Fruit fly (Drosophila melanogaster) whole organism, embryonic: ENCODE measurements around the gene Taf2.
A peak's percentile ranks its signal among the peaks of the same experiment; 100 is the strongest.

Experiments used
- Bgb ChIP-seq: fragments of 200-800 bp; sonication (Bioruptor generic); IDR thresholded peaks from 2 replicates; pipeline ENCODE4 v1.3.6; 2022; ENCODE audit warnings: missing biosample characterization, missing genetic modification characterization; ENCODE audit not compliant: partially characterized antibody
- CG10366 ChIP-seq: fragments of 200-800 bp; sonication (Bioruptor generic); IDR thresholded peaks from 2 replicates; pipeline ENCODE4 v1.3.6; 2022; ENCODE audit warnings: missing biosample characterization, missing genetic modification characterization
- CG11398 ChIP-seq: fragments of 200-800 bp; sonication (Bioruptor generic); optimal IDR thresholded peaks from 2 replicates; lab custom pipeline; 2016; ENCODE audit warnings: missing biosample characterization, missing genetic modification characterization
- CG11504 ChIP-seq: fragments of 200-800 bp; sonication (Bioruptor generic); optimal IDR thresholded peaks from 3 replicates; lab custom pipeline; 2019; ENCODE audit warnings: missing biosample characterization, mild to moderate bottlenecking, missing genetic modification characterization, moderate library complexity
- CG1233 ChIP-seq: fragments of 200-800 bp; sonication (Bioruptor generic); optimal IDR thresholded peaks from 4 replicates; lab custom pipeline; 2018; ENCODE audit warnings: missing biosample characterization, mild to moderate bottlenecking, missing genetic modification characterization
- CG13424 ChIP-seq: fragments of 200-800 bp; sonication (Bioruptor generic); optimal IDR thresholded peaks from 2 replicates; lab custom pipeline; 2019; ENCODE audit warnings: missing biosample characterization, mild to moderate bottlenecking, missing genetic modification characterization, moderate library complexity
- CG16813 ChIP-seq: fragments of 200-800 bp; sonication (Bioruptor generic); IDR thresholded peaks from 3 replicates; pipeline ENCODE4 v1.3.6; 2022; ENCODE audit warnings: missing biosample characterization, missing genetic modification characterization; ENCODE audit not compliant: partially characterized antibody
- CG16815 ChIP-seq: fragments of 200-800 bp; sonication (Bioruptor generic); optimal IDR thresholded peaks from 3 replicates; lab custom pipeline; 2017; ENCODE audit warnings: missing biosample characterization, mild to moderate bottlenecking, missing genetic modification characterization
- CG17361 ChIP-seq: fragments of 200-800 bp; sonication (Bioruptor generic); IDR thresholded peaks from 3 replicates; pipeline ENCODE4 v1.3.6; 2022; ENCODE audit warnings: missing biosample characterization, missing genetic modification characterization
- CG18262 ChIP-seq: fragments of 200-800 bp; optimal IDR thresholded peaks from 3 replicates; lab custom pipeline; 2019; ENCODE audit warnings: missing biosample characterization, mild to moderate bottlenecking, missing genetic modification characterization, moderate library complexity
- CG18764 ChIP-seq: fragments of 200-800 bp; sonication (Bioruptor generic); optimal IDR thresholded peaks from 3 replicates; lab custom pipeline; 2016; ENCODE audit warnings: missing biosample characterization, missing genetic modification characterization
- CG2116 ChIP-seq: fragments of 200-800 bp; sonication (Bioruptor generic); optimal IDR thresholded peaks from 3 replicates; lab custom pipeline; 2018; ENCODE audit warnings: missing biosample characterization, mild to moderate bottlenecking, missing genetic modification characterization
- CG2120 ChIP-seq: fragments of 200-800 bp; sonication (Bioruptor generic); optimal IDR thresholded peaks from 3 replicates; lab custom pipeline; 2016; ENCODE audit warnings: missing biosample characterization, missing genetic modification characterization
- CG2202 ChIP-seq: fragments of 200-800 bp; sonication (Bioruptor generic); optimal IDR thresholded peaks from 2 replicates; lab custom pipeline; 2018; ENCODE audit warnings: missing biosample characterization, mild to moderate bottlenecking, missing genetic modification characterization
- CG2875 ChIP-seq: fragments of 200-800 bp; sonication (Bioruptor generic); optimal IDR thresholded peaks from 2 replicates; lab custom pipeline; 2017; ENCODE audit warnings: missing biosample characterization, mild to moderate bottlenecking, missing genetic modification characterization, missing genetic modification reagents
- CG3065 ChIP-seq: fragments of 200-800 bp; sonication (Bioruptor generic); optimal IDR thresholded peaks from 2 replicates; lab custom pipeline; 2016; ENCODE audit warnings: missing biosample characterization, missing genetic modification characterization
- CG3163 ChIP-seq: fragments of 200-800 bp; sonication (Bioruptor generic); optimal IDR thresholded peaks from 3 replicates; lab custom pipeline; 2016; ENCODE audit warnings: missing biosample characterization, missing genetic modification characterization
- CG32767 ChIP-seq: fragments of 200-800 bp; sonication (Bioruptor generic); IDR thresholded peaks from 2 replicates; pipeline ENCODE4 v1.3.6; 2022; ENCODE audit warnings: missing biosample characterization, missing genetic modification characterization
- CG3847 ChIP-seq: fragments of 200-800 bp; sonication (Bioruptor generic); IDR thresholded peaks from 2 replicates; pipeline ENCODE4 v1.3.6; 2022; ENCODE audit warnings: missing biosample characterization, missing genetic modification characterization
- CG6272 ChIP-seq: fragments of 200-800 bp; sonication (Bioruptor generic); IDR thresholded peaks from 2 replicates; pipeline ENCODE4 v1.3.6; 2022; ENCODE audit warnings: missing biosample characterization, missing genetic modification characterization
- CG7745 ChIP-seq: fragments of 200-800 bp; sonication (Bioruptor generic); optimal IDR thresholded peaks from 2 replicates; lab custom pipeline; 2018; ENCODE audit warnings: missing biosample characterization, mild to moderate bottlenecking, missing genetic modification characterization, moderate library complexity
- CG7963 ChIP-seq: fragments of 200-800 bp; sonication (Bioruptor generic); IDR thresholded peaks from 3 replicates; pipeline ENCODE4 v1.3.6; 2022; ENCODE audit warnings: missing biosample characterization, missing genetic modification characterization; ENCODE audit not compliant: partially characterized antibody
- CG8290 ChIP-seq, 3 experiments: fragments of 200-800 bp; sonication (Bioruptor generic); optimal IDR thresholded peaks; 2 replicates each; lab custom pipeline; 2016 to 2019; ENCODE audit warnings: missing biosample characterization in 3 of 3, missing genetic modification characterization in 3 of 3, mild to moderate bottlenecking in 2 of 3, moderate library complexity in 1 of 3
- CG8478 ChIP-seq: fragments of >200 bp; optimal IDR thresholded peaks from 2 replicates; lab custom pipeline; 2018
- CHES-1-like ChIP-seq: fragments of 200-800 bp; sonication (Bioruptor generic); optimal IDR thresholded peaks from 2 replicates; lab custom pipeline; 2016; ENCODE audit warnings: missing biosample characterization, missing genetic modification characterization
- Dfd ChIP-seq, 2 experiments: fragments of >200 bp; optimal IDR thresholded peaks; 2 replicates each; lab custom pipeline; 2017; ENCODE audit warnings: missing biosample characterization in 2 of 2, missing genetic modification characterization in 2 of 2
- Dip3 ChIP-seq: fragments of 200-800 bp; sonication (Bioruptor generic); optimal IDR thresholded peaks from 3 replicates; lab custom pipeline; 2016; ENCODE audit warnings: missing biosample characterization, missing genetic modification characterization
- Eip74EF ChIP-seq, 2 experiments: fragments of 200-800 bp in 1 of 2; fragments of >200 bp in 1 of 2; sonication (Bioruptor generic) in 1 of 2; optimal IDR thresholded peaks; 2 replicates each; lab custom pipeline; 2017 to 2019; ENCODE audit warnings: missing biosample characterization in 2 of 2, missing genetic modification characterization in 2 of 2, mild to moderate bottlenecking in 1 of 2, moderate library complexity in 1 of 2
- Hmr ChIP-seq: fragments of 200-800 bp; sonication (Bioruptor generic); optimal IDR thresholded peaks from 3 replicates; lab custom pipeline; 2017; ENCODE audit warnings: mild to moderate bottlenecking, missing biosample characterization, missing genetic modification reagents, missing genetic modification characterization
- Hsf ChIP-seq: fragments of 200-800 bp; sonication (Bioruptor generic); optimal IDR thresholded peaks from 3 replicates; lab custom pipeline; 2016; ENCODE audit warnings: missing biosample characterization, missing genetic modification characterization
- Max ChIP-seq: fragments of 200-800 bp; sonication (Bioruptor generic); optimal IDR thresholded peaks from 2 replicates; lab custom pipeline; 2016; ENCODE audit warnings: missing biosample characterization, mild to moderate bottlenecking, missing genetic modification characterization
- Med ChIP-seq: fragments of 200-800 bp; sonication (Bioruptor generic); peaks from one replicate; lab custom pipeline; 2016; ENCODE audit warnings: missing biosample characterization, missing genetic modification characterization, mild to moderate bottlenecking, inconsistent platforms, moderate library complexity
- NC2β ChIP-seq: fragments of 200-800 bp; sonication (Bioruptor generic); optimal IDR thresholded peaks from 2 replicates; lab custom pipeline; 2016; ENCODE audit warnings: missing biosample characterization, missing genetic modification characterization
- Optix ChIP-seq: fragments of 200-800 bp; sonication (Bioruptor generic); IDR thresholded peaks from 3 replicates; pipeline ENCODE4 v1.3.6; 2022; ENCODE audit warnings: missing biosample characterization, missing genetic modification characterization
- Rx ChIP-seq: fragments of 200-800 bp; sonication (Bioruptor generic); IDR thresholded peaks from 2 replicates; pipeline ENCODE4 v1.3.6; 2022; ENCODE audit warnings: missing biosample characterization, missing genetic modification characterization
- Scr ChIP-seq: fragments of 200-800 bp; sonication (Bioruptor generic); IDR thresholded peaks from 2 replicates; pipeline ENCODE4 v1.3.6; 2022; ENCODE audit warnings: missing biosample characterization, missing genetic modification characterization; ENCODE audit not compliant: partially characterized antibody
- Six4 ChIP-seq: fragments of 200-800 bp; sonication (Bioruptor generic); optimal IDR thresholded peaks from 2 replicates; lab custom pipeline; 2016; ENCODE audit warnings: missing biosample characterization, missing genetic modification characterization
- Xbp1 ChIP-seq: fragments of 200-800 bp; sonication (Bioruptor generic); optimal IDR thresholded peaks from 3 replicates; lab custom pipeline; 2016; ENCODE audit warnings: missing biosample characterization, mild to moderate bottlenecking, missing genetic modification characterization
- ato ChIP-seq: fragments of 200-800 bp; sonication (Bioruptor generic); IDR thresholded peaks from 2 replicates; pipeline ENCODE4 v1.3.6; 2022; ENCODE audit warnings: missing biosample characterization, missing genetic modification characterization; ENCODE audit not compliant: partially characterized antibody
- bbx ChIP-seq: fragments of 200-800 bp; sonication (Bioruptor generic); IDR thresholded peaks from 2 replicates; pipeline ENCODE4 v1.3.6; 2022; ENCODE audit warnings: missing biosample characterization, missing genetic modification characterization; ENCODE audit not compliant: partially characterized antibody
- cg ChIP-seq: fragments of 200-800 bp; sonication (Bioruptor generic); optimal IDR thresholded peaks from 3 replicates; lab custom pipeline; 2019; ENCODE audit warnings: missing biosample characterization, mild to moderate bottlenecking, missing genetic modification characterization, moderate library complexity
- nom ChIP-seq: fragments of 200-800 bp; sonication (Bioruptor generic); optimal IDR thresholded peaks from 2 replicates; lab custom pipeline; 2017; ENCODE audit warnings: missing biosample characterization, missing genetic modification characterization, mild to moderate bottlenecking, moderate library complexity, missing genetic modification reagents
- onecut ChIP-seq: fragments of 200-800 bp; sonication (Bioruptor generic); IDR thresholded peaks from 2 replicates; pipeline ENCODE4 v1.3.6; 2022; ENCODE audit warnings: missing biosample characterization, missing genetic modification characterization
- run ChIP-seq: fragments of 200-800 bp; sonication (Bioruptor generic); optimal IDR thresholded peaks from 3 replicates; lab custom pipeline; 2018; ENCODE audit warnings: missing biosample characterization, mild to moderate bottlenecking, missing genetic modification characterization
- sens-2 ChIP-seq: fragments of 200-800 bp; sonication (Bioruptor generic); IDR thresholded peaks from 2 replicates; pipeline ENCODE4 v1.3.6; 2022; ENCODE audit warnings: missing biosample characterization, missing genetic modification characterization
- sim ChIP-seq: fragments of 200-800 bp; sonication (Bioruptor generic); IDR thresholded peaks from 2 replicates; pipeline ENCODE4 v1.3.6; 2022; ENCODE audit warnings: missing biosample characterization, missing genetic modification characterization
- sisA ChIP-seq: fragments of 200-800 bp; sonication (Bioruptor generic); IDR thresholded peaks from 2 replicates; pipeline ENCODE4 v1.3.6; 2022; ENCODE audit warnings: missing biosample characterization, missing genetic modification characterization
- slbo ChIP-seq: fragments of 200-800 bp; sonication (Bioruptor generic); IDR thresholded peaks from 2 replicates; pipeline ENCODE4 v1.3.6; 2022; ENCODE audit warnings: missing biosample characterization, missing genetic modification characterization
- sug ChIP-seq: fragments of 200-800 bp; optimal IDR thresholded peaks from 2 replicates; lab custom pipeline; 2019; ENCODE audit warnings: missing biosample characterization, mild to moderate bottlenecking, missing genetic modification characterization, moderate library complexity
- trem ChIP-seq: fragments of 200-800 bp; optimal IDR thresholded peaks from 3 replicates; lab custom pipeline; 2019; ENCODE audit warnings: missing biosample characterization, mild to moderate bottlenecking, missing genetic modification characterization, moderate library complexity

Gene Taf2

DNA sequence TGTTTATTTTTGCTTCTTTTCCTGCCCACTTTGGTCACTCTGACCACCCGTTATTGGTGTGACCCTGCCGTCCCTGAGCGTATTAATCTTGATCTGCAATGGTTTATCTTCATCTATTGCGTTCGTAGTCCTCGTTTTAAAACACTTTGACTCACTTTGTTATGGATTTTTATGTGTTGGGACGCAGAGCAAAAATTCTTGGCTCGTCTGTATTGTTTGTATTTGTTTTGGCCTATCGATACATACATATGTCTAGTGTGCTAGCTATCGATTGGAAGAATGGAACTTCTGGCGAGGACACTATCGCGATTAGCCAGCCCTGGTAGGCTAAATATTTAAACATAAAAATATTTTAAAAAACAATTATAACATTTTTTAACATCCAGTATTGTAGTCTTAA, 28.9 kb downstream of the Taf2 start, which contains the start of gene CG10809:
TSS of gene CG10809 (minus strand) at position 266 of the 400 bp plus-strand sequence.
- TF ChIP-seq CG3065 (GFP tag; lab: Kevin White, UChicago) (no peak), CG10366 (no peak; the same call in 1 of the 2 replicates), CHES-1-like (peak; percentile 69), CG16815 (no peak), ato (GFP tag; lab: Robert Waterston, UW) (peak; percentile 77), slbo (GFP tag; lab: Robert Waterston, UW) (peak; percentile 52; the same call in 1 of the 2 replicates), CG7745 (tag; lab: Kevin White, UChicago) (no peak), CG32767 (GFP tag; lab: Robert Waterston, UW) (peak; percentile 73), nom (GFP tag; lab: Kevin White, UChicago) (no peak), NC2β (peak; percentile 37), run (tag; lab: Kevin White, UChicago) (no peak), CG13424 (peak; percentile 16), CG18262 (peak; percentile 52), Bgb (GFP tag; lab: Robert Waterston, UW) (peak; percentile 93), Hsf (no peak), CG2875 (GFP tag; lab: Kevin White, UChicago) (no peak), Optix (GFP tag; lab: Robert Waterston, UW) (no peak), CG11398 (GFP tag; lab: Kevin White, UChicago) (no peak), cg (GFP tag; lab: Kevin White, UChicago) (peak; percentile 37), CG16813 (GFP tag; lab: Robert Waterston, UW) (peak; percentile 95), Dip3 (GFP tag; lab: Kevin White, UChicago) (peak; percentile 8), CG2202 (tag; lab: Kevin White, UChicago) (peak; percentile 9), CG3847 (GFP tag; lab: Robert Waterston, UW) (peak; percentile 22; the same call in 1 of the 2 replicates), CG8478 (lab: Kevin White, UChicago) (no peak), Hmr (GFP tag; lab: Kevin White, UChicago) (no peak), CG11504 (no peak), Six4 (GFP tag; lab: Kevin White, UChicago) (peak; percentile 28), CG8290 (GFP tag; optimal IDR thresholded peaks at IDR 0.05; lab: Kevin White, UChicago) (peak; percentile 34), CG8290 (tag; optimal IDR thresholded peaks at IDR 0.05; lab: Kevin White, UChicago) (no peak), sisA (GFP tag; lab: Robert Waterston, UW) (no peak; the same call in 1 of the 2 replicates), bbx (peak; percentile 92), sug (peak; percentile 46), Med (GFP tag; lab: Kevin White, UChicago) (peak; percentile 88), CG18764 (GFP tag; lab: Kevin White, UChicago) (peak; percentile 22), CG17361 (GFP tag; lab: Robert Waterston, UW) (peak; percentile 56; the same call in 2 of the 3 replicates), trem (tag; lab: Kevin White, UChicago) (peak; percentile 80), Xbp1 (GFP tag; lab: Kevin White, UChicago) (peak; percentile 39), Scr (peak; percentile 94), CG1233 (no peak), CG2116 (peak; percentile 85), Rx (GFP tag; lab: Robert Waterston, UW) (no peak), Max (GFP tag; lab: Kevin White, UChicago) (peak; percentile 44), CG7963 (GFP tag; lab: Robert Waterston, UW) (peak; percentile 89), sens-2 (GFP tag; lab: Robert Waterston, UW) (no peak), Dfd (GFP tag; optimal IDR thresholded peaks at IDR 0.05; lab: Kevin White, UChicago) (no peak), CG2120 (peak; percentile 55), Eip74EF (GFP tag; optimal IDR thresholded peaks at IDR 0.05; lab: Kevin White, UChicago) (no peak), CG3163 (GFP tag; lab: Kevin White, UChicago) (no peak), sim (GFP tag; lab: Robert Waterston, UW) (no peak), onecut (no peak), CG6272 (GFP tag; lab: Robert Waterston, UW) (no peak)
